Worm (Caenorhabditis elegans): Measurements from ENCODE around the gene B0001.7.
A peak's percentile ranks its signal among the peaks of the same experiment; 100 is the strongest.

Gene B0001.7

ce11 chrIV:12154195-12154677 lies at the start of gene B0001.7:
B0001.7 (minus strand) TSS chrIV:12154245.
- TF ChIP-seq sdc-2 (tag; optimal IDR thresholded peaks at IDR 0.05) (no peak), hlh-15 (tag; optimal IDR thresholded peaks at IDR 0.05) (no peak), tbx-7 (tag; optimal IDR thresholded peaks at IDR 0.05) (no peak), ceh-6 (GFP tag; optimal IDR thresholded peaks at IDR 0.05) (no peak), K09A11.1 (tag; optimal IDR thresholded peaks at IDR 0.05; ENCODE audit: insufficient read depth) (no peak), hlh-30 (tag; optimal IDR thresholded peaks at IDR 0.05; ENCODE audit: insufficient read depth) (no peak), ceh-14 (tag; optimal IDR thresholded peaks at IDR 0.05) (no peak), pag-3 (tag; optimal IDR thresholded peaks at IDR 0.05; ENCODE audit: borderline replicate concordance) (no peak)

ce11 chrIV:12202949-12203348 lies 48.9 kb upstream of the B0001.7 start, which contains the start of gene F35G2.1:
F35G2.1 (plus strand) TSS chrIV:12203249.
- no peak for TF ChIP-seq K09A11.1 (tag; optimal IDR thresholded peaks at IDR 0.05; ENCODE audit: insufficient read depth)
- TF ChIP-seq lin-11 (tag; optimal IDR thresholded peaks at IDR 0.05): no peak
- TF ChIP-seq sox-2 (GFP tag; IDR thresholded peaks at IDR 0.05): no peak
- no peak for TF ChIP-seq ref-2 (tag; optimal IDR thresholded peaks at IDR 0.05)
- TF ChIP-seq sox-4 (tag; optimal IDR thresholded peaks at IDR 0.05): no peak
- TF ChIP-seq hlh-8 (tag; optimal IDR thresholded peaks at IDR 0.05): no peak
- TF ChIP-seq ceh-18 (tag; optimal IDR thresholded peaks at IDR 0.05): no peak
- TF ChIP-seq syd-9 (tag; optimal IDR thresholded peaks at IDR 0.05): no peak
- no peak for TF ChIP-seq tbx-7 (tag; optimal IDR thresholded peaks at IDR 0.05)
- no peak for TF ChIP-seq elt-4 (tag; optimal IDR thresholded peaks at IDR 0.05)
- TF ChIP-seq ceh-30 (tag; optimal IDR thresholded peaks at IDR 0.05): no peak
- TF ChIP-seq hlh-30 (tag; optimal IDR thresholded peaks at IDR 0.05; ENCODE audit: insufficient read depth): no peak
- TF ChIP-seq ceh-19 (GFP tag; optimal IDR thresholded peaks at IDR 0.05): no peak

ce11 chrIV:12202000-12202399 lies 48.0 kb upstream of the B0001.7 start:
- TF ChIP-seq nhr-232 (tag; optimal IDR thresholded peaks at IDR 0.05) (no peak), ref-2 (tag; optimal IDR thresholded peaks at IDR 0.05) (no peak), ahr-1 (tag; optimal IDR thresholded peaks at IDR 0.05) (no peak)

- TF ChIP-seq C08G9.2 (tag; optimal IDR thresholded peaks at IDR 0.05) (peak; percentile 6), mec-3 (tag; optimal IDR thresholded peaks at IDR 0.05; ENCODE audit: borderline replicate concordance) (no peak)
Observed at ce11 chrIV:12200812-12201211, 46.8 kb upstream of the B0001.7 start.

- TF ChIP-seq fkh-6 (tag; optimal IDR thresholded peaks at IDR 0.05) (no peak), ceh-18 (tag; optimal IDR thresholded peaks at IDR 0.05) (no peak), hlh-13 (GFP tag; optimal IDR thresholded peaks at IDR 0.05) (no peak), ceh-22 (tag; optimal IDR thresholded peaks at IDR 0.05) (no peak), lin-11 (tag; optimal IDR thresholded peaks at IDR 0.05) (no peak), dmd-4 (tag; optimal IDR thresholded peaks at IDR 0.05; ENCODE audit: borderline replicate concordance) (no peak), nhr-232 (tag; optimal IDR thresholded peaks at IDR 0.05) (no peak), ets-4 (tag; optimal IDR thresholded peaks at IDR 0.05) (no peak), F13H6.1 (tag; optimal IDR thresholded peaks at IDR 0.05) (no peak), nhr-11 (tag; optimal IDR thresholded peaks at IDR 0.05) (no peak), C38D4.7 (GFP tag; optimal IDR thresholded peaks at IDR 0.05) (no peak)
Observed at ce11 chrIV:12199538-12200158, 45.6 kb upstream of the B0001.7 start.

- no peak for TF ChIP-seq unc-55 (GFP tag; optimal IDR thresholded peaks at IDR 0.05)
- TF ChIP-seq gmeb-2 (tag; optimal IDR thresholded peaks at IDR 0.05): no peak
- TF ChIP-seq ceh-19 (GFP tag; optimal IDR thresholded peaks at IDR 0.05): no peak
- TF ChIP-seq K02D7.2 (tag; optimal IDR thresholded peaks at IDR 0.05): no peak
- no peak for TF ChIP-seq ahr-1 (tag; optimal IDR thresholded peaks at IDR 0.05)
- no peak for TF ChIP-seq ttx-3 (tag; optimal IDR thresholded peaks at IDR 0.05)
- no peak for TF ChIP-seq C38D4.7 (GFP tag; optimal IDR thresholded peaks at IDR 0.05)
- no peak for TF ChIP-seq pag-3 (tag; optimal IDR thresholded peaks at IDR 0.05; ENCODE audit: borderline replicate concordance)
- TF ChIP-seq mec-3 (tag; optimal IDR thresholded peaks at IDR 0.05; ENCODE audit: borderline replicate concordance): no peak
- no peak for TF ChIP-seq T23F11.4 (GFP tag; optimal IDR thresholded peaks at IDR 0.05)
- no peak for TF ChIP-seq pha-2 (tag; optimal IDR thresholded peaks at IDR 0.05)
- no peak for TF ChIP-seq hlh-8 (tag; optimal IDR thresholded peaks at IDR 0.05)
- TF ChIP-seq odd-2 (tag; optimal IDR thresholded peaks at IDR 0.05): no peak
- TF ChIP-seq fax-1 (tag; optimal IDR thresholded peaks at IDR 0.05): no peak
- TF ChIP-seq ceh-45 (GFP tag; IDR thresholded peaks at IDR 0.05): no peak
- TF ChIP-seq pros-1 (tag; optimal IDR thresholded peaks at IDR 0.05): no peak
Observed at ce11 chrIV:12198816-12199215, 44.8 kb upstream of the B0001.7 start.
